Worm (Caenorhabditis elegans) whole organism, late embryonic: ENCODE data around the gene iscu-1.

Experiments used
- C08G9.2 ChIP-seq: sonication (generic microtip); optimal IDR thresholded peaks from 2 replicates; lab custom pipeline; 2016; ENCODE audit warnings: mild to moderate bottlenecking, missing genetic modification characterization, moderate library complexity, missing compliant biosample characterization
- C38D4.7 ChIP-seq: fragments of 200-800 bp; sonication (Bioruptor generic); optimal IDR thresholded peaks from 2 replicates; lab custom pipeline; 2018; ENCODE audit warnings: mild to moderate bottlenecking, missing genetic modification characterization, moderate library complexity, missing compliant biosample characterization
- F13H6.1 ChIP-seq: sonication (generic microtip); optimal IDR thresholded peaks from 2 replicates; lab custom pipeline; 2016; ENCODE audit warnings: missing genetic modification characterization, missing compliant biosample characterization
- Y22D7AL.16 ChIP-seq: sonication (generic microtip); optimal IDR thresholded peaks from 2 replicates; lab custom pipeline; 2016; ENCODE audit warnings: missing genetic modification characterization, missing compliant biosample characterization
- ceh-2 ChIP-seq: sonication (generic microtip); optimal IDR thresholded peaks from 2 replicates; lab custom pipeline; 2016; ENCODE audit warnings: missing genotype, missing genetic modification characterization, missing compliant biosample characterization
- ceh-22 ChIP-seq: sonication (generic microtip); optimal IDR thresholded peaks from 2 replicates; lab custom pipeline; 2017; ENCODE audit warnings: missing biosample characterization, missing genetic modification characterization
- ceh-30 ChIP-seq: fragments of 150-350 bp; optimal IDR thresholded peaks from 2 replicates; lab custom pipeline; 2014; ENCODE audit warnings: missing biosample characterization, missing genetic modification characterization
- ceh-31 ChIP-seq: sonication (generic microtip); optimal IDR thresholded peaks from 2 replicates; lab custom pipeline; 2016; ENCODE audit warnings: missing genetic modification characterization, missing compliant biosample characterization
- ceh-9 ChIP-seq: sonication (generic microtip); optimal IDR thresholded peaks from 2 replicates; lab custom pipeline; 2016; ENCODE audit warnings: mild to moderate bottlenecking, missing genetic modification characterization, inconsistent platforms, missing compliant biosample characterization
- dmd-4 ChIP-seq: sonication (generic microtip); optimal IDR thresholded peaks from 2 replicates; lab custom pipeline; 2016; ENCODE audit warnings: borderline replicate concordance, missing genetic modification characterization, missing compliant biosample characterization
- elt-4 ChIP-seq: sonication (generic microtip); optimal IDR thresholded peaks from 2 replicates; lab custom pipeline; 2016; ENCODE audit warnings: missing genetic modification characterization, missing compliant biosample characterization
- eyg-1 ChIP-seq: sonication (generic microtip); optimal IDR thresholded peaks from 2 replicates; lab custom pipeline; 2016; ENCODE audit warnings: missing genotype, missing genetic modification characterization, missing compliant biosample characterization
- fkh-6 ChIP-seq: sonication (generic microtip); optimal IDR thresholded peaks from 2 replicates; lab custom pipeline; 2016; ENCODE audit warnings: missing genetic modification characterization, missing compliant biosample characterization
- gmeb-2 ChIP-seq: sonication (generic microtip); optimal IDR thresholded peaks from 2 replicates; lab custom pipeline; 2016; ENCODE audit warnings: missing genetic modification characterization, inconsistent platforms, missing compliant biosample characterization
- hlh-13 ChIP-seq: fragments of 200-800 bp; sonication (Bioruptor generic); optimal IDR thresholded peaks from 2 replicates; lab custom pipeline; 2018; ENCODE audit warnings: mild to moderate bottlenecking, missing genetic modification characterization, missing compliant biosample characterization
- hlh-30 ChIP-seq: sonication (generic microtip); optimal IDR thresholded peaks from 2 replicates; lab custom pipeline; 2017; ENCODE audit warnings: antibody characterized with exemption, missing genetic modification characterization, missing compliant biosample characterization; ENCODE audit not compliant: insufficient read depth
- hlh-6 ChIP-seq: sonication (generic microtip); optimal IDR thresholded peaks from 2 replicates; lab custom pipeline; 2016; ENCODE audit warnings: missing genotype, missing genetic modification characterization, missing compliant biosample characterization
- hlh-8 ChIP-seq: sonication (generic microtip); optimal IDR thresholded peaks from 2 replicates; lab custom pipeline; 2016; ENCODE audit warnings: missing genotype, missing genetic modification characterization, missing compliant biosample characterization
- nfya-1 ChIP-seq: sonication (generic microtip); optimal IDR thresholded peaks from 2 replicates; lab custom pipeline; 2017; ENCODE audit warnings: missing genetic modification characterization, mild to moderate bottlenecking, missing compliant biosample characterization, antibody characterized with exemption, moderate library complexity
- pax-1 ChIP-seq: fragments of 150-350 bp; optimal IDR thresholded peaks from 2 replicates; lab custom pipeline; 2014; ENCODE audit warnings: missing biosample characterization, missing genetic modification characterization
- pros-1 ChIP-seq: fragments of 150-350 bp; optimal IDR thresholded peaks from 2 replicates; lab custom pipeline; 2014; ENCODE audit warnings: missing biosample characterization, missing genetic modification reagents, missing genetic modification characterization
- rnt-1 ChIP-seq: sonication (generic microtip); optimal IDR thresholded peaks from 2 replicates; lab custom pipeline; 2016; ENCODE audit warnings: missing genetic modification characterization, missing compliant biosample characterization
- sox-2 ChIP-seq: fragments of 200-800 bp; sonication (Bioruptor generic); IDR thresholded peaks from 2 replicates; pipeline ENCODE4 v1.3.6; 2022; ENCODE audit warnings: missing genetic modification reagents, missing genetic modification characterization, missing compliant biosample characterization
- sox-4 ChIP-seq: sonication (generic microtip); optimal IDR thresholded peaks from 2 replicates; lab custom pipeline; 2017; ENCODE audit warnings: mild to moderate bottlenecking, missing genetic modification characterization, inconsistent platforms, missing compliant biosample characterization
- tbx-2 ChIP-seq: sonication (generic microtip); optimal IDR thresholded peaks from 2 replicates; lab custom pipeline; 2016; ENCODE audit warnings: missing genetic modification characterization, missing compliant biosample characterization
- tbx-7 ChIP-seq: sonication (generic microtip); optimal IDR thresholded peaks from 2 replicates; lab custom pipeline; 2016; ENCODE audit warnings: missing genotype, missing genetic modification characterization, missing compliant biosample characterization
- unc-3 ChIP-seq, 2 experiments: fragments of 200-800 bp in 1 of 2; sonication (Bioruptor generic) in 1 of 2; sonication (generic microtip) in 1 of 2; conservative IDR thresholded peaks in 1 of 2; optimal IDR thresholded peaks in 1 of 2; 2 replicates each; pipeline versions ENCODE4 v1.3.6 to Lab custom; 2016 to 2022; ENCODE audit warnings: missing compliant biosample characterization in 2 of 2, missing genetic modification characterization in 2 of 2, missing genetic modification reagents in 1 of 2
- unc-42 ChIP-seq: sonication (generic microtip); optimal IDR thresholded peaks from 2 replicates; lab custom pipeline; 2016; ENCODE audit warnings: missing genotype, missing genetic modification characterization, missing compliant biosample characterization
- unc-55 ChIP-seq: sonication (generic microtip); optimal IDR thresholded peaks from 2 replicates; lab custom pipeline; 2017; ENCODE audit warnings: missing biosample characterization, missing genetic modification reagents, missing genetic modification characterization
- unc-86 ChIP-seq: sonication (generic microtip); optimal IDR thresholded peaks from 2 replicates; lab custom pipeline; 2016; ENCODE audit warnings: missing genetic modification characterization, missing compliant biosample characterization

The iscu-1 gene

DNA sequence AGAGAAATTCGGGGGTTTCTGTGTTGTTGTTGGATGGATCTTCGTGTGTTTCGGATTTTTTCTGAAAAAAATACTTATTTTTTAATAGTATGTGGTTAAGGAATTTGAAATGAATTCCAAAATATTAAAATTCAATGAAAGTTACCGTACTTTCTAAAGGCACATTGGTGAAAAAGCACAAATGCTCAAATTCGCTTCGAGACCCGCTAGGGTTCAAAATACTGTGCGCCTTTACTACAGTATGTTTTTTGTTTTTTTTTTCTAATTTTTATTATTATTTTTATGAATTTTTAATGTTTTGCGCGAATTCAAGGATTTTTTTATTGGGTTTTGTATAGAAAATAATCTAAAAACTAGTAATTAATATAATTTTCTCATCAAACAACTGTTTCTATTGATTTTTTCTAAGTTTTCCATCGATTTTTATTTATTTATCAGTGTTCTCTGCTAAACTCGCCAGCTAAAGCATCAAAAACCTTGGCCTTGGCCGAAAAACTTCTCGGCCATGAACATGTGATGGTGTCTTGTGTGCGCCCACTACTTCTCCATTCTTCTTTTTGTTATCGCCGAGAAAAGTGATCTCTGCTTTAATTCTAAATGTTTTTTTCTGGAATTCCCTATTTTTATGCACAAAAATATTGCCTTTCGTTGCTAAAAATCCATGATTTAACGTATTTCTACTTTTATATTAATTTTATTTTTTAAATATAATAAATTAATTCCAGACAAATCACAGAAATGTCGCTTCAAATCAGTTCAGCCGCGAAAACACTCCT is at the start of gene iscu-1:
iscu-1 (plus strand) TSS at position 726 of the 776 bp plus-strand sequence.
- TF ChIP-seq ceh-31 (peak; percentile 52), tbx-7 (tag; lab: Kevin White, UChicago) (peak; percentile 11), hlh-30 (tag; lab: Kevin White, UChicago) (peak; percentile 83), C08G9.2 (tag; lab: Kevin White, UChicago) (peak; percentile 53), ceh-2 (tag; lab: Kevin White, UChicago) (peak; percentile 5), tbx-2 (tag; lab: Kevin White, UChicago) (peak; percentile 61), rnt-1 (no peak), fkh-6 (tag; lab: Kevin White, UChicago) (no peak)

DNA sequence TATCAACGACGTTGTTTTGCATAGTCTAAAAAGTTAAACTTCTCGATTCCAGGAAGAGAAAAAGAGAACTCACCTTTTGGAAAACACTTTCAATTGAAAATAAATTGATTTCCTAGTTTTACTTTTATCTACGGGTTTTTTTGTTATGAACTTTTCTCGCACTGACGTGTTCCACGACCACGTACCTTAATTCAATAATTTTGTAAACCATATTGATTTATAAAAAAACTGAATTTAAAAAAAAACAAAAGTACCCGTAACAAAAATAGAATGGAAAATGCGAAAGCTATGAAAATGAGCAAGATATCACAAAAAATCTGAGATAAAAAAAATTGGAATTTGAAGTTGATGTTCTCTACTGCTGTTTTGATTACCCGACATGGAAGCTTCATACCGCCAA is 41.5 kb upstream of the iscu-1 start, which contains the start of gene C47A4.3:
C47A4.3 (minus strand) TSS at position 101 of the 400 bp plus-strand sequence.
- no peak for TF ChIP-seq eyg-1 (tag; lab: Kevin White, UChicago)
- TF ChIP-seq C38D4.7 = no peak
- TF ChIP-seq F13H6.1 (tag; lab: Kevin White, UChicago) = no peak
- TF ChIP-seq sox-4 (tag; lab: Kevin White, UChicago) = no peak
- no peak for TF ChIP-seq Y22D7AL.16
- no peak for TF ChIP-seq pax-1 (tag; lab: Kevin White, UChicago)
- no peak for TF ChIP-seq hlh-30 (tag; lab: Kevin White, UChicago)
- no peak for TF ChIP-seq hlh-13 (GFP tag; lab: Kevin White, UChicago)
- TF ChIP-seq pros-1 (tag; lab: Kevin White, UChicago) = no peak
- TF ChIP-seq elt-4 (tag; lab: Kevin White, UChicago) = no peak
- no peak for TF ChIP-seq ceh-22
- TF ChIP-seq unc-3 (GFP tag; conservative IDR thresholded peaks at IDR 0.05; lab: Robert Waterston, UW) = no peak
- no peak for TF ChIP-seq unc-3 (tag; optimal IDR thresholded peaks at IDR 0.05; lab: Kevin White, UChicago)
- no peak for TF ChIP-seq sox-2
- TF ChIP-seq hlh-8 (tag; lab: Kevin White, UChicago) = no peak
- TF ChIP-seq gmeb-2 (tag; lab: Kevin White, UChicago) = no peak
- TF ChIP-seq C08G9.2 (tag; lab: Kevin White, UChicago) = no peak
- no peak for TF ChIP-seq ceh-30
- no peak for TF ChIP-seq hlh-6 (tag; lab: Kevin White, UChicago)

DNA sequence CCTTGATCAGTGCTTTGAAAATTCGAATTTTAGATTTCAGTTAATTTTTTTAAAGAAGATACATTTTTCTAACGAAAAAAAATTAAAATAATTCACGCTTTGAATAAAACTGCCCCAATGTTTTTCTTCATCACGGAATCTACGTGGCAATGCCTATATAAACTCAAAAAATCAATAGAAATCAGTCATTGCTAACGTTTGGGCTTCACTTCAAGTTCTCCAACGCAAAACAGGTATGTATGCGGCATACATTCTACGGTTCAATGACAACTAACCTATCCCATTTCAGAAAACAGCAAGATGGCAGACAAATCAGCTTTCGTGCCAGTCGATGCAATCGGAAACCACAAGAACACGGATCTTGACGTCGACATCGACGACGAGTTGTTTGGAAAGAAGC is 38.4 kb upstream of the iscu-1 start, which contains the start of gene C47A4.5:
C47A4.5 (plus strand) TSS at position 301 of the 400 bp plus-strand sequence.
- TF ChIP-seq unc-86 (no peak), unc-42 (tag; lab: Kevin White, UChicago) (no peak), unc-55 (GFP tag; lab: Kevin White, UChicago) (no peak), sox-4 (tag; lab: Kevin White, UChicago) (no peak), ceh-9 (tag; lab: Kevin White, UChicago) (no peak)

DNA sequence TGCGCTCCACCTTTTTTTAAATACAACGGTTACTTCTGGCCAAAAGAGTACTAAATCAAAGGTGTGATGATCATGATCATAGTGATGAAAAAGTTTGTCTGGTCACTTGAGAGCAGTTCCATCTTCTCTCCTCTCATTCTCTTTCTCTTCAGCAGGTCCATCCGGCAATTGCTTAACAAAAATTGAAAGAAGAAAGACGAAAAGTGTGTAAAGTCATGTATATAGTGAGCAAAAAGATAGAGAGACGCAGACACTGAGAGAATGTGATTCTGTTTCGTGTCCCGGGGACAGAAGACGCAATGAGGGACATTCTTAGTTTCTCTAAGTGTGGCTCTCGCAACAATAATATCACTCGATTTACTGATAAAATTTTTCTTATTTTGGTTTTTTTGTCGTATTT is 35.0 kb upstream of the iscu-1 start:
- TF ChIP-seq unc-55 (GFP tag; lab: Kevin White, UChicago) (peak; percentile 34), nfya-1 (tag; lab: Kevin White, UChicago) (peak; percentile 4), dmd-4 (tag; lab: Kevin White, UChicago) (no peak)

DNA sequence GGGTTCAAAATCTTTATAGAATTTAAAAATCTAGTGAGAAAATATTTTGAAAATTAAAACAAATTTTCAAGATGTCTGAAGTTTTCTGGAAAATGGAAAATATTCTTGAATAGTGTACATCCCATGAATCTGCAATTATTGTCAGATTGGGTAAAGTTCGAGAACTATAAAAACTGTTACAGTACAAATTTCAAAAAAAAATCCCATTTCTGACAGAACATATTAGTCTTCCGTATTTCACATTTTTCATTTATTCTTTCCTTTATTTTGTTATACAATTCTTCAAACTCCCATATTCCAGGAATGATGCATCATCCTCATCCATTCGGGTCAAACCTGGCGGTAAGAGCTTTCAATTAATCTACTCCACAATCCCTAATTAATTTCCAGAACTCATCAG is 33.7 kb upstream of the iscu-1 start, which contains the start of gene sorb-1:
sorb-1 (plus strand) TSS at position 301 of the 400 bp plus-strand sequence.
- TF ChIP-seq hlh-30 (tag; lab: Kevin White, UChicago) = no peak
